Fruit fly (Drosophila melanogaster): ENCODE measurements around the gene Dtg.

DNA sequence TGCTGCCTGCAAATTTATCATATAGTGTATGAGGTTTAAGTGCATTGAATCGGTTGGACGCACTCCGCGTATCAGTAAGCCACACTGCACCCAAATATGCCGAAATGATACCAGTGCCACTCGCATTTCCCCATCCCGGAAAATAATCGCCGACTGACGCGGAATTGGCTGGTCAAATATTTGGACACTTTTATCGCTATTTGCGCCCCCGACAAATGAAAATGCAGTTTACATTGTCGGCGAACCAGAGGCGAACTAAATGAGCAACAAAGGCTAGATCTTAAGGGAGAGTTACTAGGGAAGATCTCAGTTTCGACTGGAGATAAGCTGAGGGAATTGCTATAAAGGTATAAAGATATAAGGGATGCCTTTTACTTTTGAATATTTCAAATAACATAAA lies 40.3 kb downstream of the Dtg start:
- TF ChIP-seq CG7045 (GFP tag; optimal IDR thresholded peaks at IDR 0.05) (peak; percentile 44), bab1 (GFP tag; optimal IDR thresholded peaks at IDR 0.05) (no peak), CG14711 (tag; optimal IDR thresholded peaks at IDR 0.05) (peak; percentile 6), Crg-1 (GFP tag; optimal IDR thresholded peaks at IDR 0.05) (peak; percentile 5), toe (GFP tag; optimal IDR thresholded peaks at IDR 0.05) (no peak), CG12768 (GFP tag; optimal IDR thresholded peaks at IDR 0.05) (peak; percentile 54), CG5204 (GFP tag; optimal IDR thresholded peaks at IDR 0.05) (no peak), Clk (GFP tag; optimal IDR thresholded peaks at IDR 0.05) (no peak), pad (GFP tag; optimal IDR thresholded peaks at IDR 0.05) (peak; percentile 17), Mnt (GFP tag; optimal IDR thresholded peaks at IDR 0.05) (no peak), cic (GFP tag; optimal IDR thresholded peaks at IDR 0.05) (peak; percentile 22), CG7101 (tag; optimal IDR thresholded peaks at IDR 0.05) (peak; percentile 41)
